Worm (Caenorhabditis elegans): ENCODE measurements around the gene mod-1.

Gene mod-1

ce11 chrV:8935104-8935503, 21.3 kb upstream of the mod-1 start:
- TF ChIP-seq fkh-10 (GFP tag; optimal IDR thresholded peaks at IDR 0.05) (no peak), ceh-28 (tag; optimal IDR thresholded peaks at IDR 0.05) (no peak), elt-3 (tag; optimal IDR thresholded peaks at IDR 0.05) (peak in 1 of 3 experiments; percentile 17), ceh-16 (tag; optimal IDR thresholded peaks at IDR 0.05) (no peak), zag-1 (tag; optimal IDR thresholded peaks at IDR 0.05) (no peak), tbx-2 (tag; optimal IDR thresholded peaks at IDR 0.05) (no peak), sea-2 (GFP tag; optimal IDR thresholded peaks at IDR 0.05) (no peak), ama-1 (optimal IDR thresholded peaks at IDR 0.05) (no peak), snpc-4 (tag; optimal IDR thresholded peaks at IDR 0.05) (no peak), nhr-25 (tag; optimal IDR thresholded peaks at IDR 0.05) (peak; percentile 42), nfya-1 (tag; optimal IDR thresholded peaks at IDR 0.05; ENCODE audit: insufficient read depth) (peak; percentile 18), ztf-4 (tag; optimal IDR thresholded peaks at IDR 0.05) (no peak), elt-2 (tag; optimal IDR thresholded peaks at IDR 0.05) (peak; percentile 42), nhr-43 (tag; optimal IDR thresholded peaks at IDR 0.05; ENCODE audit: poor library complexity, severe bottlenecking) (no peak), nhr-23 (tag; optimal IDR thresholded peaks at IDR 0.05) (peak; percentile 37)

ce11 chrV:8934264-8934663, 20.4 kb upstream of the mod-1 start:
- TF ChIP-seq R02D3.7 (tag; optimal IDR thresholded peaks at IDR 0.05) (no peak), ama-1 (optimal IDR thresholded peaks at IDR 0.05) (peak; percentile 63), nhr-12 (tag; optimal IDR thresholded peaks at IDR 0.05) (no peak), elt-2 (tag; optimal IDR thresholded peaks at IDR 0.05) (peak; percentile 6)

ce11 chrV:8932318-8932717, 18.5 kb upstream of the mod-1 start, which contains the start of gene H14N18.2:
Gene H14N18.2 (plus strand): TSS chrV:8932618.
- TF ChIP-seq daf-12 (tag; optimal IDR thresholded peaks at IDR 0.05) (no peak), zag-1 (tag; optimal IDR thresholded peaks at IDR 0.05) (no peak), nhr-28 (tag; optimal IDR thresholded peaks at IDR 0.05) (no peak), tbx-2 (tag; optimal IDR thresholded peaks at IDR 0.05) (no peak), nhr-237 (tag; optimal IDR thresholded peaks at IDR 0.05) (no peak), fkh-10 (GFP tag; optimal IDR thresholded peaks at IDR 0.05) (no peak), nhr-23 (tag; optimal IDR thresholded peaks at IDR 0.05) (no peak), R02D3.7 (tag; optimal IDR thresholded peaks at IDR 0.05) (no peak), nhr-77 (tag; optimal IDR thresholded peaks at IDR 0.05) (no peak), fkh-2 (tag; optimal IDR thresholded peaks at IDR 0.05) (no peak), elt-2 (tag; optimal IDR thresholded peaks at IDR 0.05) (no peak), unc-39 (tag; optimal IDR thresholded peaks at IDR 0.05) (no peak), ZK546.5 (tag; optimal IDR thresholded peaks at IDR 0.05) (no peak), mdl-1 (tag; optimal IDR thresholded peaks at IDR 0.05) (no peak), ceh-16 (tag; optimal IDR thresholded peaks at IDR 0.05) (no peak), nhr-67 (tag; optimal IDR thresholded peaks at IDR 0.05) (no peak), jun-1 (tag; optimal IDR thresholded peaks at IDR 0.05) (no peak), pha-4 (tag; optimal IDR thresholded peaks at IDR 0.05) (no peak)

ce11 chrV:8928967-8929366, 15.1 kb upstream of the mod-1 start, which contains the start of gene H14N18.4:
Gene H14N18.4 (minus strand): TSS chrV:8928978.
- TF ChIP-seq lin-39 (tag; optimal IDR thresholded peaks at IDR 0.05) (no peak), ceh-28 (tag; optimal IDR thresholded peaks at IDR 0.05) (no peak), ama-1 (optimal IDR thresholded peaks at IDR 0.05) (no peak), nhr-43 (tag; optimal IDR thresholded peaks at IDR 0.05; ENCODE audit: poor library complexity, severe bottlenecking) (no peak), fkh-2 (tag; optimal IDR thresholded peaks at IDR 0.05) (no peak), aly-2 (tag; optimal IDR thresholded peaks at IDR 0.05) (no peak), fkh-10 (GFP tag; optimal IDR thresholded peaks at IDR 0.05) (no peak), unc-62 (GFP tag; optimal IDR thresholded peaks at IDR 0.05) (no peak), ceh-16 (tag; optimal IDR thresholded peaks at IDR 0.05) (no peak), nhr-23 (tag; optimal IDR thresholded peaks at IDR 0.05) (no peak), elt-3 (tag; optimal IDR thresholded peaks at IDR 0.05) (no peak), R02D3.7 (tag; optimal IDR thresholded peaks at IDR 0.05) (no peak)

- no peak for TF ChIP-seq jun-1 (tag; optimal IDR thresholded peaks at IDR 0.05)
- no peak for TF ChIP-seq nhr-28 (tag; optimal IDR thresholded peaks at IDR 0.05)
- no peak for TF ChIP-seq aly-2 (tag; optimal IDR thresholded peaks at IDR 0.05)
- no peak for TF ChIP-seq elt-1 (tag; optimal IDR thresholded peaks at IDR 0.05)
Measured at ce11 chrV:8927715-8928114, 13.9 kb upstream of the mod-1 start.

- TF ChIP-seq zag-1 (tag; optimal IDR thresholded peaks at IDR 0.05) = no peak
- peak; percentile 33 for TF ChIP-seq ceh-28 (tag; optimal IDR thresholded peaks at IDR 0.05)
- TF ChIP-seq nhr-43 (tag; optimal IDR thresholded peaks at IDR 0.05; ENCODE audit: poor library complexity, severe bottlenecking) = no peak
- TF ChIP-seq aly-2 (tag; optimal IDR thresholded peaks at IDR 0.05) = no peak
- no peak for TF ChIP-seq nhr-23 (tag; optimal IDR thresholded peaks at IDR 0.05)
- no peak for TF ChIP-seq egl-5 (tag; optimal IDR thresholded peaks at IDR 0.05)
- TF ChIP-seq lsy-12 (tag; optimal IDR thresholded peaks at IDR 0.05) = no peak
- TF ChIP-seq nfya-1 (tag; optimal IDR thresholded peaks at IDR 0.05; ENCODE audit: insufficient read depth) = peak; percentile 25
- no peak for TF ChIP-seq nhr-237 (tag; optimal IDR thresholded peaks at IDR 0.05)
- no peak for TF ChIP-seq elt-1 (tag; optimal IDR thresholded peaks at IDR 0.05)
- no peak for TF ChIP-seq nhr-67 (tag; optimal IDR thresholded peaks at IDR 0.05)
- TF ChIP-seq pha-4 (tag; optimal IDR thresholded peaks at IDR 0.05) = peak; percentile 20
- no peak for TF ChIP-seq sea-2 (GFP tag; optimal IDR thresholded peaks at IDR 0.05)
- TF ChIP-seq lin-15B (tag; optimal IDR thresholded peaks at IDR 0.05) = no peak
- TF ChIP-seq nhr-25 (tag; optimal IDR thresholded peaks at IDR 0.05) = no peak
- no peak for TF ChIP-seq ama-1 (optimal IDR thresholded peaks at IDR 0.05)
- no peak for TF ChIP-seq tbx-2 (tag; optimal IDR thresholded peaks at IDR 0.05)
- TF ChIP-seq ceh-9 (tag; optimal IDR thresholded peaks at IDR 0.05) = no peak
- TF ChIP-seq nhr-76 (tag; optimal IDR thresholded peaks at IDR 0.05) = no peak
- no peak for TF ChIP-seq lin-39 (tag; optimal IDR thresholded peaks at IDR 0.05)
- peak; percentile 36 for TF ChIP-seq pqm-1 (tag; optimal IDR thresholded peaks at IDR 0.05)
- no peak for TF ChIP-seq egl-27 (tag; optimal IDR thresholded peaks at IDR 0.05)
- no peak for TF ChIP-seq R02D3.7 (tag; optimal IDR thresholded peaks at IDR 0.05)
Measured at ce11 chrV:8922781-8923180, 8.9 kb upstream of the mod-1 start, which contains the start of gene ttr-47. Gene ttr-47 (plus strand): TSS chrV:8923088.

Measured in whole organism, L3 larva.